Fruit fly (Drosophila melanogaster): ENCODE data around the gene Unc-76.

Gene Unc-76

dm6 chrX:2096341-2096740 is 15.9 kb downstream of the Unc-76 start (continued):
- TF ChIP-seq CG8290 (GFP tag; optimal IDR thresholded peaks at IDR 0.05) (peak; percentile 44), CG8290 (tag; optimal IDR thresholded peaks at IDR 0.05) (no peak), CG3838 (GFP tag; optimal IDR thresholded peaks at IDR 0.05) (no peak), sd (tag; optimal IDR thresholded peaks at IDR 0.05) (no peak), kah (GFP tag; optimal IDR thresholded peaks at IDR 0.05) (peak; percentile 75), Hr39 (optimal IDR thresholded peaks at IDR 0.05) (peak; percentile 90), CG17568 (GFP tag; optimal IDR thresholded peaks at IDR 0.05) (no peak), lov (optimal IDR thresholded peaks at IDR 0.05) (no peak), lov (GFP tag; IDR thresholded peaks at IDR 0.05) (no peak), CG2199 (GFP tag; IDR thresholded peaks at IDR 0.05) (0 out of 3 replicates have a peak, but pooled peaks have one; percentile 35), CG12236 (GFP tag; optimal IDR thresholded peaks at IDR 0.05) (no peak), nerfin-2 (GFP tag; IDR thresholded peaks at IDR 0.05; ENCODE audit: partially characterized antibody) (no peak), Xbp1 (GFP tag; optimal IDR thresholded peaks at IDR 0.05) (no peak), chif (GFP tag; optimal IDR thresholded peaks at IDR 0.05) (no peak), CG5953 (GFP tag; IDR thresholded peaks at IDR 0.05) (peak; percentile 36; the same call in 1 of the 2 replicates), Dfd (GFP tag; optimal IDR thresholded peaks at IDR 0.05) (peak in 1 of 2 experiments; percentile 53), cg (GFP tag; optimal IDR thresholded peaks at IDR 0.05) (peak; percentile 70), CG31224 (GFP tag; IDR thresholded peaks at IDR 0.05) (no peak)

dm6 chrX:2098267-2098666 is 17.9 kb downstream of the Unc-76 start:
- TF ChIP-seq CG17912 (GFP tag; optimal IDR thresholded peaks at IDR 0.05) (no peak), bcd (GFP tag; optimal IDR thresholded peaks at IDR 0.05) (no peak), Dfd (GFP tag; optimal IDR thresholded peaks at IDR 0.05) (no peak), ranshi (GFP tag; IDR thresholded peaks at IDR 0.05) (no peak), Drgx (GFP tag; IDR thresholded peaks at IDR 0.05) (peak; percentile 39; the same call in 1 of the 2 replicates), CG2202 (tag; optimal IDR thresholded peaks at IDR 0.05) (no peak), CG6765 (GFP tag; optimal IDR thresholded peaks at IDR 0.05) (no peak), E2f1 (GFP tag; IDR thresholded peaks at IDR 0.05) (no peak)

DNA sequence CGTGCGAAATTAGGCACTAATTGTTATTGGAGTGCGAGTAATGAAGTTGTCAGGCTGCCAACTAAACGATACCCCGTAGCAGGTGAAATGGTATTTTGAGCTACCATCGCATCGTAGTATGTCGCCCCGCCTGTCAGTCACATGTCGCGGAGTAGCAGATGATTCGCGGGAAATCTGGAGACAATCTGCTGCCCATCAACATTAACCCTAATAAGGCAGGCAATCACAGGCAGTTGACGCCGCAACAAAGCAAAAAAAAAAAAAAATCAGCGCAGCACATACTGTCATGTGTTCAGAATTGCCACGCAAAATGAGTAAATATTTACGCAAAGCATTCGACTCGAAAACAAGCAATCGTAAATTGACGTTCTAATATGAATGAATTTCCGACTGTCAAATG is 23.4 kb downstream of the Unc-76 start:
- peak; percentile 72 for TF ChIP-seq Ets65A (GFP tag)
- peak; percentile 55 for TF ChIP-seq Med (GFP tag)
- TF ChIP-seq lov (optimal IDR thresholded peaks at IDR 0.05), result no peak
- no peak for TF ChIP-seq lov (GFP tag; IDR thresholded peaks at IDR 0.05)

DNA sequence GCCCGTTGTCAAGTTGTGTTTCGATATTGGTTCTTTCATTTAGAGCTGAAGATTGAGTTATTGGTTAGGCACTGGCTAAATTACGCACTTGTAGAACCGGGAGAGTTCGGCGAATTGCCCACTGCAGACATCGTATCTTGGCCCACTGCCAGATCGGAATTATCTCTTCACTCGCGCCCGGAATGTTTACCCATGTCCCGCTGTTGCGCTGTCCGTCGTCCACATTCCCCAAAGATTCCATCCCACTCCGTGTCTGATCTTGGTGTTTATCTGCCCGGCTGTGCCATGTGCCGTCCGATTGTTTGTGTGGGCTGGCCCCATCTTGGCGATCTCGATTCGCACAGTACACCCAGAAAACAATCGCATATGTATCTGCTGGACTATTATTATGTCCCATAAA is 24.0 kb downstream of the Unc-76 start:
- TF ChIP-seq CG7987 (GFP tag; optimal IDR thresholded peaks at IDR 0.05), result no peak
- no peak for TF ChIP-seq cato (GFP tag; optimal IDR thresholded peaks at IDR 0.05; ENCODE audit: borderline replicate concordance)
- peak; percentile 59 for TF ChIP-seq CG12769 (tag; optimal IDR thresholded peaks at IDR 0.05)
- TF ChIP-seq CG8924 (tag; optimal IDR thresholded peaks at IDR 0.05), result no peak
- peak; percentile 68 for TF ChIP-seq sd (tag; optimal IDR thresholded peaks at IDR 0.05)
- TF ChIP-seq emc (GFP tag; optimal IDR thresholded peaks at IDR 0.05), result no peak
- TF ChIP-seq sc (optimal IDR thresholded peaks at IDR 0.05), result no peak
- TF ChIP-seq sc (GFP tag; optimal IDR thresholded peaks at IDR 0.05), result no peak
- TF ChIP-seq CG2120 (GFP tag; optimal IDR thresholded peaks at IDR 0.05), result no peak
- TF ChIP-seq CG1602 (GFP tag; optimal IDR thresholded peaks at IDR 0.05), result no peak
- TF ChIP-seq CG1832 (GFP tag; optimal IDR thresholded peaks at IDR 0.05), result no peak
- no peak for TF ChIP-seq CG3065 (GFP tag; optimal IDR thresholded peaks at IDR 0.05)
- no peak for TF ChIP-seq lbe (GFP tag; optimal IDR thresholded peaks at IDR 0.05)
- no peak for TF ChIP-seq dan (GFP tag; IDR thresholded peaks at IDR 0.05)
- no peak for TF ChIP-seq exex (tag; optimal IDR thresholded peaks at IDR 0.05)
- TF ChIP-seq kah (GFP tag; optimal IDR thresholded peaks at IDR 0.05), result no peak
